Worm (Caenorhabditis elegans): ENCODE measurements around the gene mct-4.

Gene mct-4

ce11 chrX:4969228-4969627, 39.7 kb upstream of the mct-4 start, which contains the start of gene M03F4.6 (continued):
- TF ChIP-seq nhr-120 (GFP tag; IDR thresholded peaks at IDR 0.05) (0 out of 2 replicates have a peak, but pooled peaks have one; percentile 61), mel-28 (tag; optimal IDR thresholded peaks at IDR 0.05; ENCODE audit: borderline replicate concordance) (no peak), snpc-3.4 (tag; optimal IDR thresholded peaks at IDR 0.05) (no peak), let-607 (tag; optimal IDR thresholded peaks at IDR 0.05) (peak in 1 of 2 experiments; percentile 90), K11D2.4 (GFP tag; IDR thresholded peaks at IDR 0.05) (peak; percentile 53), ztf-6 (GFP tag; IDR thresholded peaks at IDR 0.05) (no peak), zfh-2 (GFP tag; conservative IDR thresholded peaks at IDR 0.05) (no peak), die-1 (tag; optimal IDR thresholded peaks at IDR 0.05) (no peak), egl-44 (GFP tag; IDR thresholded peaks at IDR 0.05) (0 out of 2 replicates have a peak, but pooled peaks have one; percentile 27), nfya-1 (tag; optimal IDR thresholded peaks at IDR 0.05; ENCODE audit: borderline replicate concordance, insufficient read depth) (no peak), repo-1 (tag; optimal IDR thresholded peaks at IDR 0.05) (peak; percentile 84), rpc-1 (optimal IDR thresholded peaks at IDR 0.05) (no peak), rpc-1 (tag; optimal IDR thresholded peaks at IDR 0.05) (no peak), F57C9.4 (tag; optimal IDR thresholded peaks at IDR 0.05) (no peak), chd-7 (tag; optimal IDR thresholded peaks at IDR 0.05) (peak; percentile 49), lin-40 (tag; optimal IDR thresholded peaks at IDR 0.05) (no peak), attf-5 (GFP tag; optimal IDR thresholded peaks at IDR 0.05) (no peak), Y79H2A.3 (GFP tag; conservative IDR thresholded peaks at IDR 0.05) (no peak), madf-3 (GFP tag; IDR thresholded peaks at IDR 0.05) (peak; percentile 80; the same call in 1 of the 2 replicates), lag-1 (GFP tag; IDR thresholded peaks at IDR 0.05) (no peak), hsf-1 (GFP tag; IDR thresholded peaks at IDR 0.05) (no peak), ceh-40 (GFP tag; IDR thresholded peaks at IDR 0.05) (0 out of 2 replicates have a peak, but pooled peaks have one; percentile 51), lin-35 (GFP tag; optimal IDR thresholded peaks at IDR 0.05) (no peak), snpc-1.3 (tag; optimal IDR thresholded peaks at IDR 0.05; ENCODE audit: insufficient read depth) (no peak), F39B2.1 (GFP tag; IDR thresholded peaks at IDR 0.05) (no peak), hmg-1.2 (GFP tag; IDR thresholded peaks at IDR 0.05) (no peak), gei-17 (GFP tag; optimal IDR thresholded peaks at IDR 0.05) (peak; percentile 6), nhr-27 (tag; optimal IDR thresholded peaks at IDR 0.05) (no peak), bed-1 (GFP tag; IDR thresholded peaks at IDR 0.05) (no peak), T26A5.8 (tag; optimal IDR thresholded peaks at IDR 0.05) (no peak), D2030.7 (GFP tag; IDR thresholded peaks at IDR 0.05) (no peak), sea-2 (GFP tag; IDR thresholded peaks at IDR 0.05) (no peak), lin-26 (GFP tag; IDR thresholded peaks at IDR 0.05) (peak; percentile 23; the same call in 1 of the 2 replicates), ztf-26 (tag; optimal IDR thresholded peaks at IDR 0.05) (peak; percentile 28), lsl-1 (GFP tag; optimal IDR thresholded peaks at IDR 0.05) (no peak), C06A6.2 (GFP tag; conservative IDR thresholded peaks at IDR 0.05) (no peak; the same call in 1 of the 2 replicates), Y95B8A.8 (GFP tag; IDR thresholded peaks at IDR 0.05) (no peak), let-526 (GFP tag; IDR thresholded peaks at IDR 0.05) (no peak), Y56A3A.18 (GFP tag; IDR thresholded peaks at IDR 0.05) (0 out of 2 replicates have a peak, but pooled peaks have one; percentile 72), ccch-3 (GFP tag; optimal IDR thresholded peaks at IDR 0.05) (no peak), mxl-1 (tag; optimal IDR thresholded peaks at IDR 0.05) (no peak), dox-1 (GFP tag; IDR thresholded peaks at IDR 0.05) (peak; percentile 42; the same call in 1 of the 2 replicates), nhr-80 (tag; optimal IDR thresholded peaks at IDR 0.05) (no peak), nhr-90 (tag; optimal IDR thresholded peaks at IDR 0.05) (peak; percentile 3), F57A8.1 (GFP tag; optimal IDR thresholded peaks at IDR 0.05) (no peak), rcor-1 (GFP tag; IDR thresholded peaks at IDR 0.05) (peak; percentile 35; the same call in 1 of the 2 replicates), cebp-2 (GFP tag; IDR thresholded peaks at IDR 0.05) (0 out of 2 replicates have a peak, but pooled peaks have one; percentile 73), mcd-1 (GFP tag; IDR thresholded peaks at IDR 0.05) (no peak), lsy-27 (tag; optimal IDR thresholded peaks at IDR 0.05; ENCODE audit: borderline replicate concordance, insufficient read depth) (no peak)

Measured in whole organism, young adult.